Fruit fly (Drosophila melanogaster): ENCODE data around the gene GckIII.

Gene GckIII

dm6 chr3R:17081359-17081935 lies 3.9 kb upstream of the GckIII start (continued):
- no peak for TF ChIP-seq Adf1 (GFP tag; IDR thresholded peaks at IDR 0.05)
- TF ChIP-seq esg (GFP tag; conservative IDR thresholded peaks at IDR 0.05) = no peak
- no peak for TF ChIP-seq stwl (tag; optimal IDR thresholded peaks at IDR 0.05)
- no peak for TF ChIP-seq CG2202 (tag; optimal IDR thresholded peaks at IDR 0.05)
- TF ChIP-seq CG8924 (tag; optimal IDR thresholded peaks at IDR 0.05) = no peak
- no peak for TF ChIP-seq E2f1 (GFP tag; IDR thresholded peaks at IDR 0.05)
- no peak for TF ChIP-seq br (optimal IDR thresholded peaks at IDR 0.05)
- no peak; the same call in 1 of the 2 replicates for TF ChIP-seq Ptx1 (GFP tag; IDR thresholded peaks at IDR 0.05)
- TF ChIP-seq CG4854 (GFP tag; optimal IDR thresholded peaks at IDR 0.05) = no peak
- no peak for TF ChIP-seq nom (GFP tag; optimal IDR thresholded peaks at IDR 0.05)
- no peak for TF ChIP-seq CG12299 (tag; optimal IDR thresholded peaks at IDR 0.05)
- peak; percentile 64 for TF ChIP-seq gem (tag; optimal IDR thresholded peaks at IDR 0.05)
- TF ChIP-seq CG10959 (GFP tag; IDR thresholded peaks at IDR 0.05) = no peak
- no peak for TF ChIP-seq hkb (optimal IDR thresholded peaks at IDR 0.05)
- no peak for TF ChIP-seq hkb (GFP tag; IDR thresholded peaks at IDR 0.05)
- no peak for TF ChIP-seq CG7786 (GFP tag; optimal IDR thresholded peaks at IDR 0.05)
- TF ChIP-seq pzg (GFP tag; optimal IDR thresholded peaks at IDR 0.05) = no peak
- TF ChIP-seq CG7271 (tag; optimal IDR thresholded peaks at IDR 0.05) = no peak
- no peak for TF ChIP-seq CG14667 (GFP tag; IDR thresholded peaks at IDR 0.05)
- no peak for TF ChIP-seq bigmax (GFP tag; optimal IDR thresholded peaks at IDR 0.05)
- no peak for TF ChIP-seq gcm (GFP tag; optimal IDR thresholded peaks at IDR 0.05)
- peak; percentile 54 for TF ChIP-seq CG11504 (tag; optimal IDR thresholded peaks at IDR 0.05)
- no peak for TF ChIP-seq dysf (GFP tag; IDR thresholded peaks at IDR 0.05)
- no peak for TF ChIP-seq sisA (GFP tag; IDR thresholded peaks at IDR 0.05)
- TF ChIP-seq NC2β (GFP tag; optimal IDR thresholded peaks at IDR 0.05) = no peak
- no peak for TF ChIP-seq seq (GFP tag; IDR thresholded peaks at IDR 0.05)
- no peak for TF ChIP-seq odd (GFP tag; optimal IDR thresholded peaks at IDR 0.05)
- TF ChIP-seq CG10267 (tag; optimal IDR thresholded peaks at IDR 0.05) = peak; percentile 25
- no peak for TF ChIP-seq CG10321 (GFP tag; IDR thresholded peaks at IDR 0.05)
- no peak for TF ChIP-seq Rfx (GFP tag; IDR thresholded peaks at IDR 0.05)
- peak; percentile 38 for TF ChIP-seq CG10979 (tag; optimal IDR thresholded peaks at IDR 0.05)
- no peak for TF ChIP-seq CG4328 (GFP tag; optimal IDR thresholded peaks at IDR 0.05)
- TF ChIP-seq nerfin-1 (tag; optimal IDR thresholded peaks at IDR 0.05) = peak; percentile 4
- TF ChIP-seq p53 (GFP tag; optimal IDR thresholded peaks at IDR 0.05) = no peak
- no peak for TF ChIP-seq en (GFP tag; optimal IDR thresholded peaks at IDR 0.05)
- TF ChIP-seq gro (GFP tag; optimal IDR thresholded peaks at IDR 0.05) = no peak
- TF ChIP-seq CG7556 (GFP tag; optimal IDR thresholded peaks at IDR 0.05) = no peak
- no peak for TF ChIP-seq Neu2 (GFP tag; optimal IDR thresholded peaks at IDR 0.05; ENCODE audit: borderline replicate concordance)
- no peak for TF ChIP-seq E2f2 (GFP tag; IDR thresholded peaks at IDR 0.05)
- TF ChIP-seq Ravus (GFP tag; IDR thresholded peaks at IDR 0.05) = no peak
- no peak for TF ChIP-seq sim (GFP tag; IDR thresholded peaks at IDR 0.05)
- no peak for TF ChIP-seq gfzf (GFP tag; optimal IDR thresholded peaks at IDR 0.05)
- no peak for TF ChIP-seq Ada2b (GFP tag; IDR thresholded peaks at IDR 0.05)
- no peak for TF ChIP-seq zen2 (GFP tag; IDR thresholded peaks at IDR 0.05; ENCODE audit: partially characterized antibody)
- TF ChIP-seq Blimp-1 (GFP tag; optimal IDR thresholded peaks at IDR 0.05) = peak; percentile 61
- TF ChIP-seq CG11723 (GFP tag; optimal IDR thresholded peaks at IDR 0.05) = no peak
- no peak for TF ChIP-seq emc (GFP tag; optimal IDR thresholded peaks at IDR 0.05)
- TF ChIP-seq cad (GFP tag; optimal IDR thresholded peaks at IDR 0.05) = no peak
- TF ChIP-seq h (optimal IDR thresholded peaks at IDR 0.05) = no peak
- no peak for TF ChIP-seq Bdp1 (GFP tag; optimal IDR thresholded peaks at IDR 0.05)
- TF ChIP-seq CG31441 (GFP tag; IDR thresholded peaks at IDR 0.05) = peak; percentile 54; the same call in 1 of the 2 replicates
- no peak for TF ChIP-seq Fer1 (GFP tag; optimal IDR thresholded peaks at IDR 0.05)
- TF ChIP-seq scrt (GFP tag; optimal IDR thresholded peaks at IDR 0.05) = no peak
